Fruit fly (Drosophila melanogaster) whole organism, embryonic: ENCODE results near the gene CG43618.
A peak's percentile ranks its signal among the peaks of the same experiment; 100 is the strongest.

ENCODE experiments used
- Antp ChIP-seq: fragments of 200-800 bp; sonication (Bioruptor generic); optimal IDR thresholded peaks from 3 replicates; lab custom pipeline; 2016; ENCODE audit warnings: missing biosample characterization, missing genetic modification characterization
- CG10959 ChIP-seq: fragments of 200-800 bp; sonication (Bioruptor generic); IDR thresholded peaks from 2 replicates; pipeline ENCODE4 v1.3.6; 2022; ENCODE audit warnings: missing biosample characterization, missing genetic modification characterization
- CG10979 ChIP-seq: fragments of 200-800 bp; sonication (Bioruptor generic); optimal IDR thresholded peaks from 2 replicates; lab custom pipeline; 2018; ENCODE audit warnings: missing biosample characterization, mild to moderate bottlenecking, missing genetic modification characterization, moderate library complexity
- CG12071 ChIP-seq: fragments of 200-800 bp; sonication (Bioruptor generic); optimal IDR thresholded peaks from 3 replicates; lab custom pipeline; 2018; ENCODE audit warnings: missing biosample characterization, mild to moderate bottlenecking, missing genetic modification characterization
- CG1233 ChIP-seq: fragments of 200-800 bp; sonication (Bioruptor generic); optimal IDR thresholded peaks from 4 replicates; lab custom pipeline; 2018; ENCODE audit warnings: missing biosample characterization, mild to moderate bottlenecking, missing genetic modification characterization
- CG13123 ChIP-seq: fragments of 200-800 bp; sonication (Bioruptor generic); optimal IDR thresholded peaks from 2 replicates; lab custom pipeline; 2016; ENCODE audit warnings: missing biosample characterization, missing genetic modification characterization
- CG13296 ChIP-seq: fragments of 200-800 bp; sonication (Bioruptor generic); optimal IDR thresholded peaks from 3 replicates; lab custom pipeline; 2018; ENCODE audit warnings: missing biosample characterization, mild to moderate bottlenecking, missing genetic modification characterization
- CG14860 ChIP-seq: fragments of 200-800 bp; sonication (Bioruptor generic); IDR thresholded peaks from 3 replicates; pipeline ENCODE4 v1.3.6; 2022; ENCODE audit warnings: missing biosample characterization, missing genetic modification characterization; ENCODE audit not compliant: partially characterized antibody
- CG16813 ChIP-seq: fragments of 200-800 bp; sonication (Bioruptor generic); IDR thresholded peaks from 3 replicates; pipeline ENCODE4 v1.3.6; 2022; ENCODE audit warnings: missing biosample characterization, missing genetic modification characterization; ENCODE audit not compliant: partially characterized antibody
- CG17361 ChIP-seq: fragments of 200-800 bp; sonication (Bioruptor generic); IDR thresholded peaks from 3 replicates; pipeline ENCODE4 v1.3.6; 2022; ENCODE audit warnings: missing biosample characterization, missing genetic modification characterization
- CG2199 ChIP-seq: fragments of 200-800 bp; sonication (Bioruptor generic); IDR thresholded peaks from 3 replicates; pipeline ENCODE4 v1.3.6; 2022; ENCODE audit warnings: missing biosample characterization, missing genetic modification characterization
- CG2712 ChIP-seq: fragments of 200-800 bp; optimal IDR thresholded peaks from 3 replicates; lab custom pipeline; 2019; ENCODE audit warnings: missing biosample characterization, mild to moderate bottlenecking, missing genetic modification characterization, moderate library complexity
- CG31224 ChIP-seq: fragments of 200-800 bp; sonication (Bioruptor generic); IDR thresholded peaks from 2 replicates; pipeline ENCODE4 v1.3.6; 2022; ENCODE audit warnings: missing biosample characterization, missing genetic modification characterization
- CG31441 ChIP-seq: fragments of 200-800 bp; sonication (Bioruptor generic); IDR thresholded peaks from 2 replicates; pipeline ENCODE4 v1.3.6; 2022; ENCODE audit warnings: missing biosample characterization, missing genetic modification characterization
- CG4854 ChIP-seq: fragments of 200-800 bp; sonication (Bioruptor generic); optimal IDR thresholded peaks from 2 replicates; lab custom pipeline; 2016; ENCODE audit warnings: missing biosample characterization, missing genetic modification characterization, inconsistent platforms
- CG6791 ChIP-seq: fragments of 200-800 bp; sonication (Bioruptor generic); IDR thresholded peaks from 3 replicates; pipeline ENCODE4 v1.3.6; 2022; ENCODE audit warnings: missing biosample characterization, missing genetic modification characterization; ENCODE audit not compliant: partially characterized antibody
- CG7987 ChIP-seq: fragments of 200-800 bp; sonication (Bioruptor generic); optimal IDR thresholded peaks from 2 replicates; lab custom pipeline; 2018; ENCODE audit warnings: missing biosample characterization, mild to moderate bottlenecking, missing genetic modification characterization, moderate library complexity
- CG8281 ChIP-seq: fragments of 200-800 bp; sonication (Bioruptor generic); optimal IDR thresholded peaks from 2 replicates; lab custom pipeline; 2018; ENCODE audit warnings: missing biosample characterization, mild to moderate bottlenecking, missing genetic modification characterization, moderate library complexity
- Dek ChIP-seq: fragments of 200-800 bp; sonication (Bioruptor generic); optimal IDR thresholded peaks from 3 replicates; lab custom pipeline; 2019; ENCODE audit warnings: missing biosample characterization, mild to moderate bottlenecking, missing genetic modification characterization, moderate library complexity
- Drgx ChIP-seq: fragments of 200-800 bp; sonication (Bioruptor generic); IDR thresholded peaks from 2 replicates; pipeline ENCODE4 v1.3.6; 2022; ENCODE audit warnings: missing biosample characterization, missing genetic modification characterization
- E2f2 ChIP-seq: fragments of 200-800 bp; sonication (Bioruptor generic); IDR thresholded peaks from 2 replicates; pipeline ENCODE4 v1.3.6; 2022; ENCODE audit warnings: missing biosample characterization, missing genetic modification characterization
- Gsc ChIP-seq: fragments of 200-800 bp; sonication (Bioruptor generic); IDR thresholded peaks from 2 replicates; pipeline ENCODE4 v1.3.6; 2022; ENCODE audit warnings: missing biosample characterization, missing genetic modification characterization
- HLH3B ChIP-seq: fragments of 200-800 bp; sonication (Bioruptor generic); IDR thresholded peaks from 2 replicates; pipeline ENCODE4 v1.3.6; 2022; ENCODE audit warnings: missing biosample characterization, missing genetic modification characterization
- Lpt ChIP-seq: fragments of >200 bp; optimal IDR thresholded peaks from 2 replicates; lab custom pipeline; 2018; ENCODE audit warnings: missing biosample characterization, missing genetic modification characterization
- Mrtf ChIP-seq: fragments of 200-800 bp; sonication (Bioruptor generic); IDR thresholded peaks from 3 replicates; pipeline ENCODE4 v1.3.6; 2022; ENCODE audit warnings: missing biosample characterization, missing genetic modification characterization
- Oaz ChIP-seq: fragments of 200-800 bp; sonication (Bioruptor generic); IDR thresholded peaks from 2 replicates; pipeline ENCODE4 v1.3.6; 2022; ENCODE audit warnings: missing biosample characterization, missing genetic modification characterization
- Optix ChIP-seq: fragments of 200-800 bp; sonication (Bioruptor generic); IDR thresholded peaks from 3 replicates; pipeline ENCODE4 v1.3.6; 2022; ENCODE audit warnings: missing biosample characterization, missing genetic modification characterization
- Sry-δ ChIP-seq: fragments of 200-800 bp; sonication (Bioruptor generic); optimal IDR thresholded peaks from 2 replicates; lab custom pipeline; 2016; ENCODE audit warnings: missing biosample characterization, missing genetic modification characterization
- Stat92E ChIP-seq, 3 experiments: fragments of >200 bp in 2 of 3; fragments of 200-800 bp in 1 of 3; sonication (Bioruptor generic) in 1 of 3; optimal IDR thresholded peaks; 2 replicates each; lab custom pipeline; 2017 to 2019; ENCODE audit warnings: missing biosample characterization in 3 of 3, missing genetic modification characterization in 3 of 3, mild to moderate bottlenecking in 1 of 3, moderate library complexity in 1 of 3
- Xbp1 ChIP-seq: fragments of 200-800 bp; sonication (Bioruptor generic); optimal IDR thresholded peaks from 3 replicates; lab custom pipeline; 2016; ENCODE audit warnings: missing biosample characterization, mild to moderate bottlenecking, missing genetic modification characterization
- btn ChIP-seq: fragments of 200-800 bp; sonication (Bioruptor generic); optimal IDR thresholded peaks from 2 replicates; lab custom pipeline; 2016; ENCODE audit warnings: missing biosample characterization, missing genetic modification characterization
- chif ChIP-seq, 2 experiments: fragments of 200-800 bp; sonication (Bioruptor generic); optimal IDR thresholded peaks; 3 replicates each; lab custom pipeline; 2016; ENCODE audit warnings: missing biosample characterization in 2 of 2, missing genetic modification characterization in 2 of 2
- corto ChIP-seq: fragments of 200-800 bp; sonication (Bioruptor generic); optimal IDR thresholded peaks from 2 replicates; lab custom pipeline; 2016; ENCODE audit warnings: missing biosample characterization, mild to moderate bottlenecking, missing genetic modification characterization, moderate library complexity
- da ChIP-seq: fragments of 200-800 bp; sonication (Bioruptor generic); optimal IDR thresholded peaks from 2 replicates; lab custom pipeline; 2016; ENCODE audit warnings: missing biosample characterization, missing genetic modification characterization
- dan ChIP-seq: fragments of 200-800 bp; sonication (Bioruptor generic); IDR thresholded peaks from 2 replicates; pipeline ENCODE4 v1.3.6; 2022; ENCODE audit warnings: missing biosample characterization, missing genetic modification characterization
- en ChIP-seq: fragments of 200-800 bp; sonication (Bioruptor generic); optimal IDR thresholded peaks from 2 replicates; lab custom pipeline; 2016; ENCODE audit warnings: missing biosample characterization, missing genetic modification characterization
- hbn ChIP-seq: fragments of 200-800 bp; sonication (Bioruptor generic); IDR thresholded peaks from 2 replicates; pipeline ENCODE4 v1.3.6; 2022; ENCODE audit warnings: missing biosample characterization, missing genetic modification characterization; ENCODE audit not compliant: partially characterized antibody
- kni ChIP-seq: fragments of 200-800 bp; sonication (Bioruptor generic); optimal IDR thresholded peaks from 3 replicates; lab custom pipeline; 2017; ENCODE audit warnings: mild to moderate bottlenecking, missing biosample characterization, missing genetic modification reagents, missing genetic modification characterization
- otp ChIP-seq: fragments of 200-800 bp; sonication (Bioruptor generic); IDR thresholded peaks from 3 replicates; pipeline ENCODE4, ENCODE4 v1.3.6; 2022; ENCODE audit warnings: missing biosample characterization, missing genetic modification characterization
- p53 ChIP-seq: fragments of 200-800 bp; sonication (Bioruptor generic); optimal IDR thresholded peaks from 2 replicates; lab custom pipeline; 2016; ENCODE audit warnings: missing biosample characterization, missing genetic modification characterization
- pb ChIP-seq: fragments of 200-800 bp; sonication (Bioruptor generic); optimal IDR thresholded peaks from 3 replicates; lab custom pipeline; 2016; ENCODE audit warnings: missing biosample characterization, missing genetic modification characterization
- phol ChIP-seq: fragments of 200-800 bp; sonication (Bioruptor generic); optimal IDR thresholded peaks from 3 replicates; lab custom pipeline; 2018; ENCODE audit warnings: missing biosample characterization, mild to moderate bottlenecking, missing genetic modification characterization, moderate library complexity
- sima ChIP-seq: fragments of 200-800 bp; sonication (Bioruptor generic); optimal IDR thresholded peaks from 2 replicates; lab custom pipeline; 2016; ENCODE audit warnings: missing biosample characterization, missing genetic modification characterization
- toy ChIP-seq: fragments of 200-800 bp; sonication (Bioruptor generic); IDR thresholded peaks from 2 replicates; pipeline ENCODE4 v1.3.6; 2022; ENCODE audit warnings: missing biosample characterization, missing genetic modification characterization
- tx ChIP-seq: fragments of 200-800 bp; sonication (Bioruptor generic); optimal IDR thresholded peaks from 2 replicates; lab custom pipeline; 2016; ENCODE audit warnings: missing biosample characterization, missing genetic modification characterization
- unc-4 ChIP-seq: fragments of 200-800 bp; sonication (Bioruptor generic); IDR thresholded peaks from 2 replicates; pipeline ENCODE4 v1.3.6; 2022; ENCODE audit warnings: missing biosample characterization, missing genetic modification characterization; ENCODE audit not compliant: partially characterized antibody
- vvl ChIP-seq: fragments of 200-800 bp; sonication (Bioruptor generic); IDR thresholded peaks from 2 replicates; pipeline ENCODE4 v1.3.6; 2022; ENCODE audit warnings: missing biosample characterization, missing genetic modification characterization
- wdn ChIP-seq: fragments of 200-800 bp; sonication (Bioruptor generic); IDR thresholded peaks from 2 replicates; pipeline ENCODE4 v1.3.6; 2022; ENCODE audit warnings: missing biosample characterization, missing genetic modification characterization
- wek ChIP-seq: fragments of 200-800 bp; sonication (Bioruptor generic); optimal IDR thresholded peaks from 3 replicates; lab custom pipeline; 2018; ENCODE audit warnings: missing biosample characterization, mild to moderate bottlenecking, missing genetic modification characterization, moderate library complexity
- wor ChIP-seq: fragments of 200-800 bp; sonication (Bioruptor generic); IDR thresholded peaks from 2 replicates; pipeline ENCODE4 v1.3.6; 2022; ENCODE audit warnings: missing biosample characterization, missing genetic modification characterization

CG43618 gene

dm6 chr3R:8001074-8001669, 47.8 kb upstream of the CG43618 start, which contains the start of the genes Kmn2 and CG2698 (continued):
- TF ChIP-seq CG31224 (peak; percentile 94), chif (GFP tag; optimal IDR thresholded peaks at IDR 0.05; lab: Kevin White, UChicago) (peak; percentile 75 to 91), tx (GFP tag; lab: Kevin White, UChicago) (peak; percentile 73), wdn (GFP tag; lab: Robert Waterston, UW) (peak; percentile 96), Mrtf (GFP tag; lab: Robert Waterston, UW) (peak; percentile 97), da (GFP tag; lab: Kevin White, UChicago) (peak; percentile 48), CG31441 (GFP tag; lab: Robert Waterston, UW) (peak; percentile 97), CG13123 (GFP tag; lab: Kevin White, UChicago) (peak; percentile 85), HLH3B (GFP tag; lab: Robert Waterston, UW) (peak; percentile 98), CG6791 (GFP tag; lab: Robert Waterston, UW) (peak; percentile 38; the same call in 1 of the 3 replicates), CG2712 (tag; lab: Kevin White, UChicago) (peak; percentile 95), Optix (GFP tag; lab: Robert Waterston, UW) (peak; percentile 95), vvl (GFP tag; lab: Robert Waterston, UW) (peak; percentile 99), p53 (no peak), Stat92E (GFP tag; optimal IDR thresholded peaks at IDR 0.05; lab: Kevin White, UChicago) (peak in 1 of 3 experiments; percentile 60), btn (GFP tag; lab: Kevin White, UChicago) (no peak), Xbp1 (GFP tag; lab: Kevin White, UChicago) (peak; percentile 97), CG13296 (GFP tag; lab: Kevin White, UChicago) (peak; percentile 93), CG16813 (peak; percentile 40; the same call in 2 of the 3 replicates), E2f2 (GFP tag; lab: Robert Waterston, UW) (peak; percentile 92), Oaz (peak; percentile 94), CG8281 (tag; lab: Kevin White, UChicago) (peak; percentile 83), otp (GFP tag; lab: Robert Waterston, UW) (peak; percentile 97), CG1233 (GFP tag; lab: Kevin White, UChicago) (peak; percentile 91), CG7987 (GFP tag; lab: Kevin White, UChicago) (peak; percentile 85), kni (GFP tag; lab: Kevin White, UChicago) (peak; percentile 87), Gsc (GFP tag; lab: Robert Waterston, UW) (peak; percentile 96), wek (GFP tag; lab: Kevin White, UChicago) (peak; percentile 44), CG17361 (GFP tag; lab: Robert Waterston, UW) (peak; percentile 97), CG2199 (peak; percentile 94), CG10959 (GFP tag; lab: Robert Waterston, UW) (peak; percentile 96), pb (GFP tag; lab: Kevin White, UChicago) (peak; percentile 61), Sry-δ (peak; percentile 47), phol (tag; lab: Kevin White, UChicago) (peak; percentile 97), Dek (tag; lab: Kevin White, UChicago) (peak; percentile 95), sima (GFP tag; lab: Kevin White, UChicago) (peak; percentile 5), CG4854 (GFP tag; lab: Kevin White, UChicago) (peak; percentile 84), CG14860 (GFP tag; lab: Robert Waterston, UW) (peak; percentile 25; the same call in 1 of the 3 replicates), hbn (peak; percentile 36; the same call in 1 of the 2 replicates), Lpt (GFP tag; lab: Kevin White, UChicago) (no peak), CG10979 (tag; lab: Kevin White, UChicago) (peak; percentile 90), CG12071 (GFP tag; lab: Kevin White, UChicago) (peak; percentile 88), corto (GFP tag; lab: Kevin White, UChicago) (peak; percentile 84), dan (peak; percentile 93), en (GFP tag; lab: Kevin White, UChicago) (no peak), toy (GFP tag; lab: Robert Waterston, UW) (peak; percentile 88), wor (GFP tag; lab: Robert Waterston, UW) (peak; percentile 97), Antp (GFP tag; lab: Kevin White, UChicago) (peak; percentile 71), Drgx (peak; percentile 96), unc-4 (GFP tag; lab: Robert Waterston, UW) (peak; percentile 60)
